Fruit fly (Drosophila melanogaster) whole organism, wandering third instar larva: ENCODE results near the gene CG3436.

ENCODE experiments used
- CG32264 ChIP-seq: fragments of 200-800 bp; sonication (Bioruptor generic); optimal IDR thresholded peaks from 2 replicates; lab custom pipeline; 2016; ENCODE audit warnings: missing biosample characterization, missing genetic modification characterization
- Dfd ChIP-seq: fragments of >200 bp; optimal IDR thresholded peaks from 2 replicates; lab custom pipeline; 2017; ENCODE audit warnings: missing biosample characterization, missing genetic modification characterization
- GATAd ChIP-seq: sonication (Bioruptor generic); optimal IDR thresholded peaks from 2 replicates; lab custom pipeline; 2016; ENCODE audit warnings: missing biosample characterization, missing genetic modification characterization
- HLH106 ChIP-seq: fragments of 200-800 bp; optimal IDR thresholded peaks from 3 replicates; lab custom pipeline; 2019; ENCODE audit warnings: missing biosample characterization, mild to moderate bottlenecking, missing genetic modification characterization, moderate library complexity
- Hnf4 ChIP-seq: fragments of 200-800 bp; sonication (Bioruptor generic); optimal IDR thresholded peaks from 2 replicates; lab custom pipeline; 2016; ENCODE audit warnings: missing biosample characterization, mild to moderate bottlenecking, missing genetic modification characterization
- N ChIP-seq: fragments of >200 bp; optimal IDR thresholded peaks from 2 replicates; lab custom pipeline; 2018; ENCODE audit warnings: missing biosample characterization, missing external identifiers, missing genetic modification characterization
- Rel ChIP-seq, 2 experiments: fragments of 200-800 bp; sonication (Bioruptor generic) in 1 of 2; optimal IDR thresholded peaks; 2 replicates in 1 of 2; 3 replicates in 1 of 2; lab custom pipeline; 2016 to 2019; ENCODE audit warnings: mild to moderate bottlenecking in 2 of 2, missing biosample characterization in 2 of 2, missing genetic modification characterization in 2 of 2, moderate library complexity in 1 of 2
- dl ChIP-seq, 2 experiments: fragments of 175-275, 200-275 bp in 1 of 2; fragments of 200-275 bp in 1 of 2; sonication (Bioruptor generic); optimal IDR thresholded peaks; lab custom pipeline; 2018; ENCODE audit warnings: mild to moderate bottlenecking in 2 of 2, missing biosample characterization in 2 of 2, missing genetic modification characterization in 2 of 2, moderate library complexity in 2 of 2; ENCODE audit not compliant: partially characterized antibody in 2 of 2, insufficient read depth in 1 of 2
- jim ChIP-seq: fragments of 175-275, 200-325 bp; sonication (Bioruptor generic); optimal IDR thresholded peaks from 2 replicates; lab custom pipeline; 2016; ENCODE audit warnings: missing biosample characterization, mild to moderate bottlenecking, missing genetic modification characterization
- pan ChIP-seq: fragments of >200 bp; optimal IDR thresholded peaks from 2 replicates; lab custom pipeline; 2017

DNA sequence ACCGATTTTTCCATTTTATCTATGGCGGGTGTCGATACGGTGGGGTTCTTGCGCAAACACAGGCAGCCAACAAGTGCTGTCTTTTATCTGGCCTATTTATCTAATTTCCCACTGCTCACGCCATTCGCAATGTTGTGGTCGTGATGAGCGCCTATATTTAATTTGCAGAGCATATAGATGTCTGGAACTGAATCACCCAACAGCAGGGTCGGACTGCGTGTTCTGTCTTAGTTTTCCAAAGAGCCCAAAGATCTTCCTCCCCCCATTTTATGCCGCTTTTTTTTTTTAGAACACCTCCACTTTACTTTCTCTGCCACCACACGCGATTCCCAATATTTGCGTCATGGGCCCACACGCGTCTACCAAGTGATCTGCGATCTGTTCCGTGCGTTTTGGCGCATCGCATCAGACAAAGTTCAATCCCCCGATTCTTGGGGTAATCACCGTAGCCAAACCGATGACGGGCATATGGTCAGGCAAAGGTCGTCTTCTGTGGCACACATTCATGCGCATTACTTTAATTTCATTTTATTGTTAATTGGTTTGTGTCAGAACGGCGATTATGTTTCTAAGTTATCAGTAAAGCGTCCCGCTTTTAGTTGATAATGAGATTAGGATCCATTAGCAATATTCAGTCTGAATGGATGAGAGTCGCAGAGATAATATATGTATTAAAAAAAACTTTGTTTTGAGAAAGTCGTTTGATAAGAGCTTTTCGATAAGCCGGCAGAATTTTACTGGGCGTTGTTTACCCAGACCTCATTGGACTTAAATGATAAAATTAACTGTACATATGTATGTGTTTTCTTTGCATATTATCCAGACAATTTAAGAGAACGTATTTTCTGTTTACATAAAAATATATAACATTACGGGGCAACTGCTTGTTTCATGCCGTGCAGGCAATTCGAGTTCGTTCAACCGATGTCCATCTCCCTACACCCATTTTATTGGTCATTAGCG, 18.8 kb upstream of the CG3436 start:
- TF ChIP-seq GATAd (GFP tag; lab: Kevin White, UChicago) (no peak), Hnf4 (GFP tag; lab: Kevin White, UChicago) (peak; percentile 23), HLH106 (tag; lab: Kevin White, UChicago) (no peak), Dfd (GFP tag; lab: Kevin White, UChicago) (no peak), pan (no peak), dl (GFP tag; optimal IDR thresholded peaks at IDR 0.05; lab: Kevin White, UChicago; ENCODE audit: insufficient read depth in 1 of 2, partially characterized antibody in 2 of 2) (no peak), jim (no peak), N (GFP tag; lab: Kevin White, UChicago) (no peak), CG32264 (GFP tag; lab: Kevin White, UChicago) (no peak), Rel (GFP tag; optimal IDR thresholded peaks at IDR 0.05; lab: Kevin White, UChicago) (peak; percentile 7), Rel (tag; optimal IDR thresholded peaks at IDR 0.05; lab: Kevin White, UChicago) (peak; percentile 94)
